Worm (Caenorhabditis elegans): ENCODE measurements around the gene ZK945.4.

ZK945.4 gene

DNA sequence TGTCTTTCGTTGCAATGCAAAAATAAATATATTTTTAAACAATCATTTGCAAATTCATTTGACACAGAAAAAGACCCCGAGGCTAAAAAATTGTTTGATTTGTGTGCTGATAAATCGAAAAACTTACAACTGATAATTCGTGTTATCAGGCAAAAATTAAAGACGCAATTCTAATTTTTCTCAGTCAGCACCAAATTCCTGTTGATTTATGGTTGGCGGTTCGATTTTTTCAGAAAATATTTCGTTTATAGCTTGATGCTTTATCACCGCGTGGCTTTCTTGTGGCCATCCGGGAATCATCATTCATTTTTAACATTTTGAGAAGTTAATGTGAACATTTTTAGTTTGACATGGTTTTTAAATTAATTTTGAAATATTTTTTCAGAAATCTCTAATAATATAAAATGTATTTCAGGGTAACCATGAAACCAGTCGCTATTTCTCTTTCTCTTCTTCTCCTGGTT, 33.7 kb upstream of the ZK945.4 start, which contains the start of gene asah-2:
asah-2 (plus strand) TSS at position 414 of the 464 bp plus-strand sequence.
- TF ChIP-seq C34B4.2 (tag; optimal IDR thresholded peaks at IDR 0.05) (no peak), ces-1 (GFP tag; optimal IDR thresholded peaks at IDR 0.05) (no peak), tlp-1 (tag; optimal IDR thresholded peaks at IDR 0.05) (no peak), unc-30 (tag; optimal IDR thresholded peaks at IDR 0.05) (no peak), nhr-90 (tag; optimal IDR thresholded peaks at IDR 0.05; ENCODE audit: poor library complexity) (peak; percentile 2), elt-2 (tag; optimal IDR thresholded peaks at IDR 0.05) (peak; percentile 83), ztf-11 (tag; optimal IDR thresholded peaks at IDR 0.05) (no peak)

DNA sequence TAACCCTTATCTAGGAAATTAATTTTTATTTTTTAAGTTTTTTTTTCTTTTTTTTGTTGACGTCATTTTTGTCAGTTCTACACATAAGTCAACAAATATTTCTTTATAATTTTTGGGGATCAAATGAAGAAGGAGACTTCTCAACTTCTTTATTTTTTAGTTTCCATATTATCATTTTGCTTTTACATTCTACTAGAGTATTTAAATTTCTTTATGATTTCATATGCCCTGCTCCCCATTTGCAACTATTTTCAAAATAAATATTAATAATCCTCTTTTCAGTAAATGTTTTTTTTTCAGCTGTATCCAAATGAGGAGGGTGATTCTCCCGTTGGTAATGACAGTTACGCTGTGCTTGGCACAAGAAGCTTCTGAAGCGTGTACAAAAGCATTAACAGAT, 31.9 kb upstream of the ZK945.4 start, which contains the start of gene phg-1:
phg-1 (plus strand) TSS at position 301 of the 400 bp plus-strand sequence.
- TF ChIP-seq snu-23 (GFP tag; optimal IDR thresholded peaks at IDR 0.05) (no peak), nhr-85 (tag) (no peak), rnt-1 (tag; optimal IDR thresholded peaks at IDR 0.05) (no peak), zag-1 (tag; optimal IDR thresholded peaks at IDR 0.05) (no peak), tlp-1 (tag; optimal IDR thresholded peaks at IDR 0.05) (no peak), ces-1 (GFP tag; optimal IDR thresholded peaks at IDR 0.05) (no peak), nhr-28 (tag; optimal IDR thresholded peaks at IDR 0.05) (no peak), unc-62 (GFP tag; optimal IDR thresholded peaks at IDR 0.05) (no peak)

DNA sequence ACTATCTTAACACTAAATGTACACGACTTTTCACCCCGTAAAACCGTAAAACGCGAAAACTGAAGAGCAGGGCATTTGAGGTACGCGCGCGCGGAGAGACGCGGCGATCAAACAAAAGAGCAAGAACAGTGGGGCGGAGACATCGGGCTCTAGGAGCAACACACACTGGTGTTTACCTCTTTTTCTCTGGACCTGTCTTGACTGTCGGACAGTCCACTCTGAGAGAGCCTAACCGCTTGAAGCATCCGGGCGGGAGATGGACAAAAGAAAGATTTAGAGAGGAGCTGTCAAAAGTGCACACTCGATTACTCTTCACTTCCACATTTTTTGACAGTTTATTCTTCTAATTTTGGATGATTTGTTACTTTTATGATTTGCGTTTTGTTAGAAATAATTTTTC, 31.3 kb upstream of the ZK945.4 start:
- TF ChIP-seq pax-3 (tag; optimal IDR thresholded peaks at IDR 0.05) (no peak), mef-2 (tag; optimal IDR thresholded peaks at IDR 0.05) (no peak), tbx-2 (tag; optimal IDR thresholded peaks at IDR 0.05) (no peak)

DNA sequence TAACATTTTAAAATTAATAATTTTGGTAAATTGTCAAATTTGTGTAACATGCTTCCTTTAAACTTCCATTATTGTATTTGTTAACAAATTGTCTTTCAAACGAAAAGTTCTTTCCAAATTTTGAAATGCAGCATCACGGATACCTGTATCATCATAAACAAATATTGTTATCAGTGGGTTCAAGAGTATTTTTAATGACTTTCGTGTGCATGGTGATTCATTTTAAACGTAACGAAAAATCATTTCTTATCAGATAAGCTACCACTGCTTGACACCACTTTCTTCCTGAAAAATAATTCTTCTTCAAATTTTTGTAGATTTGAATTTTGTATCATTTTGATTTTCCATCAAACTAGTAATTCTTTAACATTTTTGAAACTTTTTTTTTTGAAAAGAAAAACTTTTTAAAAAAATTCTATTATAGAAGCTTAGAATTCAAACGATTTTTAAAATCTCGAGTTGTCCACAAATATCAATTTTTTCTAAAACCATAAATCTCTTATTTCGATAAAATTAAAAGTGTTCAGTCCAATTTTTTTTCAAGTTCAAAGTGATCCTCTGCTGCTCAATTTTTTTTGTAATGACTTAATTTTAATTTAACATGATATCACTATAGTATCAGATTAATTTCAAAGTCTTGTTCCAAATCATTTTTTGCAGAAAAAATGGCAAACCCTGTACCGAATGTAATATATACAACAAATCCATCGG, 28.9 kb upstream of the ZK945.4 start, which contains the start of gene F27E5.9:
F27E5.9 (plus strand) TSS at position 661 of the 711 bp plus-strand sequence.
- TF ChIP-seq pqm-1 (tag; optimal IDR thresholded peaks at IDR 0.05) (peak; percentile 96), efl-1 (optimal IDR thresholded peaks at IDR 0.05) (no peak), efl-1 (GFP tag; optimal IDR thresholded peaks at IDR 0.05 in 1 of 2) (peak in 1 of 2 experiments; percentile 78), ztf-11 (tag; optimal IDR thresholded peaks at IDR 0.05) (no peak), sptf-1 (tag; optimal IDR thresholded peaks at IDR 0.05) (no peak), ets-5 (GFP tag; IDR thresholded peaks at IDR 0.05) (no peak), tlp-1 (tag; optimal IDR thresholded peaks at IDR 0.05) (peak; percentile 80), lin-35 (GFP tag; optimal IDR thresholded peaks at IDR 0.05) (peak in 1 of 2 experiments; percentile 35), elt-2 (tag; optimal IDR thresholded peaks at IDR 0.05) (peak; percentile 92), aly-2 (tag; optimal IDR thresholded peaks at IDR 0.05) (no peak), nhr-90 (tag; optimal IDR thresholded peaks at IDR 0.05; ENCODE audit: poor library complexity) (no peak), hlh-4 (tag; optimal IDR thresholded peaks at IDR 0.05) (no peak), snu-23 (GFP tag; optimal IDR thresholded peaks at IDR 0.05) (no peak)

DNA sequence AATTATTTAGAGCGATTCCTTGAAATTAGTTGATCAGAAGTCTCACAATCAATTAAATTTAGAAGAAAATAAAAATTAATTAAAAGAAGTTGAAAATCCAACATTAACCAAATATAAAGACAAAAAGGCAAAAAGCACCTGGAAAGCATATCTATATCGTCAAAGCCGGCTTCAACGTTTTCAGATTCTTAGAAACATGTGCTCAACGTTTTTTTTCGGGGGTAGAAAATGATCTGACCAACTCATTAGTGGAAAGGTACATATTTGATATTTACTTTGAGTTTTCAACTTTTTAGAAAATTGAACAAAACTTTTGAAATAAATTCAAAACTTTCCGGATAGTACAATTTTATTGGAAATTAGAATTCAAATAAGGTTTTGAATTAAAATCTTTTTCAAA, 27.3 kb upstream of the ZK945.4 start:
- TF ChIP-seq fkh-8 (tag; optimal IDR thresholded peaks at IDR 0.05), result peak; percentile 53
- no peak for TF ChIP-seq snpc-4 (tag; optimal IDR thresholded peaks at IDR 0.05)
- TF ChIP-seq hlh-4 (tag; optimal IDR thresholded peaks at IDR 0.05), result peak; percentile 82
- TF ChIP-seq efl-1 (optimal IDR thresholded peaks at IDR 0.05), result no peak
- peak in 1 of 2 experiments; percentile 18 for TF ChIP-seq efl-1 (GFP tag; optimal IDR thresholded peaks at IDR 0.05 in 1 of 2)
- TF ChIP-seq ces-1 (GFP tag; optimal IDR thresholded peaks at IDR 0.05), result no peak

DNA sequence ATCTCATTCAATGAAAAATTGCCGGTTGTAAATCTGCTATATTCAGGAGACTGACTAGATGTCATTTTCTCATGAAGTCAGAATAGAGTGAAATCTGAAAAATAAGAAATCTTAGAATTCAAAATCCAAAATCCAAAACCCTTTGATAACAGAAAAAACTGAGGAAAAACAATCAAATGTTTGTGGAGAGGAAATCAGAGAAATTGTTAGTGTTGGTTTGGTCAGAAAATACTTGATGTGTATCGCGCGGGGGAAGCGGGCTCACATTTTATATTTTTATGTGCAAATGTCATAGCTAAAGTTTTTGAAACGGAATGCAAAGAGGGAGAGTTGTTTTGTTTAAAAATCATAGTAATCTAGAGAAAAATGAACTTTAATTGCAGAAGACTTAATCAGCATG, 26.3 kb upstream of the ZK945.4 start, which contains the start of gene F27E5.5:
F27E5.5 (minus strand) TSS at position 101 of the 400 bp plus-strand sequence.
- no peak for TF ChIP-seq rnt-1 (tag; optimal IDR thresholded peaks at IDR 0.05)
- TF ChIP-seq C04F5.9 (tag; optimal IDR thresholded peaks at IDR 0.05), result no peak
- no peak for TF ChIP-seq ceh-82 (tag; optimal IDR thresholded peaks at IDR 0.05)
- TF ChIP-seq snu-23 (GFP tag; optimal IDR thresholded peaks at IDR 0.05), result no peak
- no peak for TF ChIP-seq tlp-1 (tag; optimal IDR thresholded peaks at IDR 0.05)
- TF ChIP-seq sptf-1 (tag; optimal IDR thresholded peaks at IDR 0.05), result no peak
